Worm (Caenorhabditis elegans) whole organism, L4 larva: Measurements from ENCODE around the gene fpn-1.2.
A peak's percentile ranks its signal among the peaks of the same experiment; 100 is the strongest.

Experiments
- D1046.2 ChIP-seq: fragments of 200-800 bp; sonication (Bioruptor generic); IDR thresholded peaks from 2 replicates; pipeline ENCODE4 v1.3.6; 2022; ENCODE audit warnings: missing genetic modification characterization, missing compliant biosample characterization
- F10B5.3 ChIP-seq: sonication (generic microtip); optimal IDR thresholded peaks from 2 replicates; lab custom pipeline; 2016; ENCODE audit warnings: mild to moderate bottlenecking, missing genetic modification characterization, missing compliant biosample characterization
- F44E2.7 ChIP-seq: fragments of 200-800 bp; sonication (Bioruptor generic); IDR thresholded peaks from 2 replicates; pipeline ENCODE4 v2.1.2; 2022; ENCODE audit warnings: missing genetic modification characterization, missing compliant biosample characterization
- T26A8.4 ChIP-seq: fragments of 200-800 bp; sonication (Bioruptor generic); IDR thresholded peaks from 2 replicates; pipeline ENCODE4 v1.3.6; 2022; ENCODE audit warnings: missing genetic modification characterization, missing compliant biosample characterization
- Y105C5A.15 ChIP-seq: fragments of 200-800 bp; sonication (Bioruptor generic); IDR thresholded peaks from 2 replicates; pipeline ENCODE4 v1.3.6; 2022; ENCODE audit warnings: missing genetic modification characterization, missing compliant biosample characterization
- Y5F2A.4 ChIP-seq: fragments of 200-800 bp; sonication (Bioruptor generic); optimal IDR thresholded peaks from 2 replicates; lab custom pipeline; 2018; ENCODE audit warnings: mild to moderate bottlenecking, missing genetic modification characterization, missing compliant biosample characterization
- ZK546.5 ChIP-seq, 2 experiments: sonication (generic microtip); optimal IDR thresholded peaks; 2 replicates each; lab custom pipeline; 2017; ENCODE audit warnings: missing biosample characterization in 2 of 2, missing genetic modification characterization in 2 of 2
- ama-1 ChIP-seq: fragments of 150-350 bp; optimal IDR thresholded peaks from 2 replicates; lab custom pipeline; 2014; ENCODE audit warnings: inconsistent platforms, mixed read lengths
- ceh-28 ChIP-seq: fragments of 150-350 bp; optimal IDR thresholded peaks from 2 replicates; lab custom pipeline; 2014; ENCODE audit warnings: missing biosample characterization, missing genetic modification reagents, missing genetic modification characterization
- ceh-62 ChIP-seq: sonication (generic microtip); optimal IDR thresholded peaks from 2 replicates; lab custom pipeline; 2017; ENCODE audit warnings: missing biosample characterization, missing genetic modification characterization
- cey-2 ChIP-seq: sonication (generic microtip); optimal IDR thresholded peaks from 3 replicates; lab custom pipeline; 2017; ENCODE audit warnings: missing genetic modification characterization, mild to moderate bottlenecking, missing compliant biosample characterization, antibody characterized with exemption, borderline replicate concordance; ENCODE audit not compliant: insufficient read depth
- daf-16 ChIP-seq, 3 experiments: sonication (generic microtip); optimal IDR thresholded peaks; 2 replicates each; lab custom pipeline; 2016 to 2017; ENCODE audit warnings: missing genetic modification characterization in 3 of 3, missing genetic modification reagents in 3 of 3, mild to moderate bottlenecking in 2 of 3, missing compliant biosample characterization in 2 of 3, missing biosample characterization in 1 of 3, moderate library complexity in 1 of 3
- dmd-6 ChIP-seq: fragments of 200-800 bp; sonication (Bioruptor generic); IDR thresholded peaks from 2 replicates; pipeline ENCODE4 v1.3.6; 2022; ENCODE audit warnings: missing genetic modification reagents, missing genetic modification characterization, missing compliant biosample characterization
- dmd-8 ChIP-seq: fragments of 200-800 bp; sonication (Bioruptor generic); IDR thresholded peaks from 2 replicates; pipeline ENCODE4 v1.3.6; 2022; ENCODE audit warnings: missing genetic modification characterization, missing compliant biosample characterization
- egl-27 ChIP-seq: sonication (generic microtip); optimal IDR thresholded peaks from 3 replicates; lab custom pipeline; 2017; ENCODE audit warnings: missing biosample characterization, missing genetic modification reagents, missing genetic modification characterization
- hlh-11 ChIP-seq: fragments of 200-800 bp; sonication (Bioruptor generic); optimal IDR thresholded peaks from 2 replicates; lab custom pipeline; 2018; ENCODE audit warnings: mild to moderate bottlenecking, missing genetic modification characterization, missing compliant biosample characterization
- lin-13 ChIP-seq: fragments of 150-350 bp; optimal IDR thresholded peaks from 2 replicates; lab custom pipeline; 2014; ENCODE audit warnings: missing biosample characterization, missing genetic modification reagents, missing genetic modification characterization
- lin-15B ChIP-seq: fragments of 150-350 bp; sonication (generic microtip); optimal IDR thresholded peaks from 3 replicates; lab custom pipeline; 2014; ENCODE audit warnings: missing biosample characterization, missing genetic modification characterization
- lir-3 ChIP-seq: sonication (generic microtip); optimal IDR thresholded peaks from 2 replicates; lab custom pipeline; 2016; ENCODE audit warnings: mild to moderate bottlenecking, missing genetic modification characterization, missing compliant biosample characterization
- mdt-29 ChIP-seq: fragments of 200-800 bp; sonication (Bioruptor generic); IDR thresholded peaks from 2 replicates; pipeline ENCODE4 v1.3.6; 2022; ENCODE audit warnings: missing genetic modification reagents, missing genetic modification characterization, missing compliant biosample characterization
- mep-1 ChIP-seq: fragments of 150-350 bp; sonication (generic microtip); optimal IDR thresholded peaks from 3 replicates; lab custom pipeline; 2014; ENCODE audit warnings: missing biosample characterization, missing genetic modification characterization
- nhr-11 ChIP-seq: fragments of 150-350 bp; optimal IDR thresholded peaks from 2 replicates; lab custom pipeline; 2014; ENCODE audit warnings: missing biosample characterization, missing genetic modification characterization
- nhr-28 ChIP-seq: fragments of 150-350 bp; optimal IDR thresholded peaks from 2 replicates; lab custom pipeline; 2014; ENCODE audit warnings: missing biosample characterization, missing genetic modification characterization
- nhr-77 ChIP-seq: fragments of 150-350 bp; optimal IDR thresholded peaks from 2 replicates; lab custom pipeline; 2014; ENCODE audit warnings: missing biosample characterization, missing genetic modification characterization
- pha-4 ChIP-seq, 2 experiments: fragments of 150-350 bp in 1 of 2; fragments of 200-800 bp in 1 of 2; sonication (Bioruptor generic) in 1 of 2; IDR thresholded peaks in 1 of 2; optimal IDR thresholded peaks in 1 of 2; 2 replicates each; pipeline versions ENCODE4 v1.3.6 to Lab custom; 2014 to 2022; ENCODE audit warnings: missing genetic modification characterization in 2 of 2, missing genetic modification reagents in 2 of 2, missing biosample characterization in 1 of 2, missing compliant biosample characterization in 1 of 2
- php-3 ChIP-seq: fragments of 200-800 bp; sonication (Bioruptor generic); IDR thresholded peaks from 2 replicates; pipeline ENCODE4 v1.3.6; 2022; ENCODE audit warnings: missing genetic modification reagents, missing genetic modification characterization, missing compliant biosample characterization
- pqm-1 ChIP-seq: sonication (generic microtip); optimal IDR thresholded peaks from 2 replicates; lab custom pipeline; 2017; ENCODE audit warnings: missing biosample characterization, missing genetic modification characterization
- rbr-2 ChIP-seq: sonication (generic microtip); optimal IDR thresholded peaks from 2 replicates; lab custom pipeline; 2016; ENCODE audit warnings: missing genotype, missing genetic modification characterization, missing compliant biosample characterization
- skn-1 ChIP-seq: fragments of 150-350 bp; optimal IDR thresholded peaks from 2 replicates; lab custom pipeline; 2014; ENCODE audit warnings: missing biosample characterization, missing genetic modification characterization
- unc-130 ChIP-seq: sonication (generic microtip); optimal IDR thresholded peaks from 2 replicates; lab custom pipeline; 2016; ENCODE audit warnings: missing genetic modification reagents, missing genetic modification characterization, missing compliant biosample characterization
- unc-39 ChIP-seq: sonication (generic microtip); optimal IDR thresholded peaks from 2 replicates; lab custom pipeline; 2017; ENCODE audit warnings: missing biosample characterization, missing genetic modification characterization
- unc-62 ChIP-seq, 3 experiments: fragments of 150-350 bp in 1 of 3; sonication (generic microtip); optimal IDR thresholded peaks in 2 of 3; peaks in 1 of 3; 1 replicate in 1 of 3; 2 replicates in 2 of 3; lab custom pipeline; 2014 to 2017; ENCODE audit warnings: missing biosample characterization in 3 of 3, missing genetic modification characterization in 3 of 3, missing genetic modification reagents in 3 of 3, missing genotype in 1 of 3

fpn-1.2 gene

ce11 chrV:1464543-1465040, at the start of gene fpn-1.2, which contains the start of gene pqn-54:
Gene fpn-1.2 (minus strand): TSS chrV:1464699.
Gene pqn-54 (plus strand): TSS chrV:1464990.
- TF ChIP-seq daf-16 (GFP tag; optimal IDR thresholded peaks at IDR 0.05; lab: Kevin White, UChicago), result no peak
- peak; percentile 9 for TF ChIP-seq daf-16 (tag; optimal IDR thresholded peaks at IDR 0.05; lab: Kevin White, UChicago)
- no peak for TF ChIP-seq egl-27
- TF ChIP-seq D1046.2 (GFP tag; lab: Robert Waterston, UW), result no peak
- TF ChIP-seq nhr-28 (tag; lab: Kevin White, UChicago), result peak; percentile 66
- no peak for TF ChIP-seq lin-15B (tag; lab: Kevin White, UChicago)
- peak; percentile 37 for TF ChIP-seq pqm-1 (tag; lab: Kevin White, UChicago)
- peak; percentile 83 for TF ChIP-seq dmd-6 (GFP tag; lab: Robert Waterston, UW)
- no peak for TF ChIP-seq skn-1 (tag; lab: Kevin White, UChicago)
- peak; percentile 26 for TF ChIP-seq nhr-77 (tag; lab: Kevin White, UChicago)
- no peak for TF ChIP-seq php-3
- TF ChIP-seq hlh-11 (tag; lab: Kevin White, UChicago), result peak; percentile 26

- no peak for TF ChIP-seq nhr-11
- no peak for TF ChIP-seq unc-39
- TF ChIP-seq F10B5.3 (tag; lab: Kevin White, UChicago), result no peak
- TF ChIP-seq mep-1 (tag; lab: Kevin White, UChicago), result no peak
- no peak for TF ChIP-seq rbr-2 (tag; lab: Kevin White, UChicago)
Measured at ce11 chrV:1511537-1511936, 47.0 kb upstream of the fpn-1.2 start, which contains the start of gene nhr-260. Gene nhr-260 (minus strand): TSS chrV:1511637.

- no peak for TF ChIP-seq dmd-8 (GFP tag; lab: Robert Waterston, UW)
- no peak for TF ChIP-seq cey-2 (tag; lab: Kevin White, UChicago)
- TF ChIP-seq F44E2.7, result no peak
- TF ChIP-seq T26A8.4 (GFP tag; lab: Robert Waterston, UW), result no peak
- no peak for TF ChIP-seq ama-1
- no peak for TF ChIP-seq pha-4 (GFP tag; IDR thresholded peaks at IDR 0.05; lab: Robert Waterston, UW)
- no peak for TF ChIP-seq pha-4 (tag; optimal IDR thresholded peaks at IDR 0.05; lab: Kevin White, UChicago)
- TF ChIP-seq nhr-11, result no peak
- TF ChIP-seq mdt-29 (GFP tag; lab: Robert Waterston, UW), result no peak
- TF ChIP-seq nhr-28 (tag; lab: Kevin White, UChicago), result no peak
- no peak for TF ChIP-seq lir-3
- TF ChIP-seq unc-130 (GFP tag; lab: Kevin White, UChicago), result no peak
- no peak for TF ChIP-seq Y105C5A.15 (GFP tag; lab: Robert Waterston, UW)
Measured at ce11 chrV:1505995-1506394, 41.5 kb upstream of the fpn-1.2 start, which contains the start of gene sru-28. Gene sru-28 (plus strand): TSS chrV:1506295.

ce11 chrV:1499140-1499539, 34.6 kb upstream of the fpn-1.2 start, which contains the start of gene sru-27:
Gene sru-27 (plus strand): TSS chrV:1499440.
- TF ChIP-seq unc-62 (GFP tag; optimal IDR thresholded peaks at IDR 0.05 in 1 of 2; lab: Kevin White, UChicago), result peak in 1 of 2 experiments; percentile 23
- no peak for TF ChIP-seq unc-62 (tag; optimal IDR thresholded peaks at IDR 0.05; lab: Kevin White, UChicago)
- no peak for TF ChIP-seq Y5F2A.4
- TF ChIP-seq, all 104 proteins: peak for 1

- TF ChIP-seq ZK546.5 (tag; optimal IDR thresholded peaks at IDR 0.05; lab: Kevin White, UChicago) (no peak), ceh-28 (tag; lab: Kevin White, UChicago) (peak; percentile 94), lin-13 (GFP tag; lab: Kevin White, UChicago) (no peak), ceh-62 (tag; lab: Kevin White, UChicago) (no peak)
Measured at ce11 chrV:1495752-1496151, 31.3 kb upstream of the fpn-1.2 start.
